Fruit fly (Drosophila melanogaster): ENCODE results near the gene raskol.

raskol gene

DNA sequence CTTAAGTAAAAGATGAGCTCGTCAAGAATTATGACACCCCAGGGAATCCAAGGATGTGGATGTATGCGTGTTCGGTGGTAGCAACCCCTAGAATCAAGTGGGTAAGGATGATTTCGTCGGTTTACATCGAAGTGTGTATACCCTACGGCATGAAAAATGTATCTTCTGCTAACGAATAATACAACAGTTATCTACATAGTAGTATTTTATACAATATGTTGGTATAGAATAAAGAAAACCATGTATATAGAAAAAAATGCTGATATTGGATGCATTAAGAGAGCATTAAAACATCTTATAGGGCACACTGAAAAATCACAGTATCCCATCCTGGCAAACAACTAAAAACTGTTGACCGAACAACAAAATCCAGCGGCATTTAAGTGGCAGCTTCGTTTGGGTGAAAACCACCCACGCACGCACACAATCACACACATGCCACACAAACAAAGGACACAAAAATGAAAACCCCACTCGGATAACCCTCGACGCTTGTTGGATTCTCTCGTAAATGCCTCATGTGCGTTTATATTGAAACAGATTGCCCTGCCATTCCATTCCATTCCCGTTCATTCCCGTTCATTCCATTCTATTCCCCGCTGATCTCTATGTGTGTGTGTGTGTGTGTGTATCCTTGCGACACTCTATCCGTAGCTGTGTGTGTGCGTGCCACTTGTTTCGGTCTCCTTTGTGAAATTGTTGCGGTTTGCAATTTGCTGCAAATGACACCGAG lies 89.3 kb downstream of the raskol start (continued):
- TF ChIP-seq CG18599 (GFP tag; optimal IDR thresholded peaks at IDR 0.05): peak; percentile 32
- TF ChIP-seq trem (tag; optimal IDR thresholded peaks at IDR 0.05): peak; percentile 4
- TF ChIP-seq sna (GFP tag; IDR thresholded peaks at IDR 0.05; ENCODE audit: partially characterized antibody): no peak
- TF ChIP-seq Med (GFP tag): peak; percentile 42
- TF ChIP-seq Gsc (GFP tag; IDR thresholded peaks at IDR 0.05): no peak
- TF ChIP-seq CG12155 (GFP tag; optimal IDR thresholded peaks at IDR 0.05): no peak
- peak; percentile 74 for TF ChIP-seq sens (GFP tag)
- no peak for TF ChIP-seq CG1024 (GFP tag; IDR thresholded peaks at IDR 0.05)
- TF ChIP-seq onecut (GFP tag; IDR thresholded peaks at IDR 0.05): 0 out of 2 replicates have a peak, but pooled peaks have one; percentile 10
- TF ChIP-seq tap (tag; optimal IDR thresholded peaks at IDR 0.05): peak; percentile 15
- TF ChIP-seq D (optimal IDR thresholded peaks at IDR 0.05): no peak
- TF ChIP-seq D (GFP tag; optimal IDR thresholded peaks at IDR 0.05): peak; percentile 55
- no peak for TF ChIP-seq CG2199 (GFP tag; IDR thresholded peaks at IDR 0.05)
- no peak for TF ChIP-seq CG14965 (GFP tag; optimal IDR thresholded peaks at IDR 0.05; ENCODE audit: borderline replicate concordance)
- peak; percentile 67 for TF ChIP-seq pros (GFP tag; optimal IDR thresholded peaks at IDR 0.05)
- TF ChIP-seq CG8089 (GFP tag; optimal IDR thresholded peaks at IDR 0.05): no peak
- TF ChIP-seq gsb-n (tag; optimal IDR thresholded peaks at IDR 0.05): peak; percentile 19
- TF ChIP-seq CG9932 (GFP tag; IDR thresholded peaks at IDR 0.05): no peak
- peak; percentile 22; the same call in 1 of the 3 replicates for TF ChIP-seq tgo (GFP tag; IDR thresholded peaks at IDR 0.05)
- TF ChIP-seq kay (GFP tag; optimal IDR thresholded peaks at IDR 0.05): no peak
- TF ChIP-seq grau (tag; optimal IDR thresholded peaks at IDR 0.05): peak; percentile 52
- TF ChIP-seq CG14860 (GFP tag; IDR thresholded peaks at IDR 0.05; ENCODE audit: partially characterized antibody): no peak
- TF ChIP-seq row (GFP tag; IDR thresholded peaks at IDR 0.05): peak; percentile 71
- TF ChIP-seq lmd (GFP tag; IDR thresholded peaks at IDR 0.05): peak; percentile 26; the same call in 1 of the 2 replicates
- TF ChIP-seq CG32767 (GFP tag; IDR thresholded peaks at IDR 0.05): 0 out of 2 replicates have a peak, but pooled peaks have one; percentile 16
- no peak for TF ChIP-seq NfI (GFP tag; optimal IDR thresholded peaks at IDR 0.05)
- no peak for TF ChIP-seq dpn (GFP tag; optimal IDR thresholded peaks at IDR 0.05)
- peak in 1 of 2 experiments; percentile 39 for TF ChIP-seq chif (GFP tag; optimal IDR thresholded peaks at IDR 0.05)
- TF ChIP-seq Lim3 (GFP tag; IDR thresholded peaks at IDR 0.05): no peak
- peak in 1 of 2 experiments; percentile 4 for TF ChIP-seq Pdp1 (GFP tag; optimal IDR thresholded peaks at IDR 0.05)
- 0 out of 3 replicates have a peak, but pooled peaks have one; percentile 7 for TF ChIP-seq zfh1 (GFP tag; IDR thresholded peaks at IDR 0.05)
- TF ChIP-seq CG4820 (GFP tag; optimal IDR thresholded peaks at IDR 0.05): peak; percentile 2
- peak; percentile 66 for TF ChIP-seq CG18262 (tag; optimal IDR thresholded peaks at IDR 0.05)
- peak; percentile 50 for TF ChIP-seq CG31441 (GFP tag; IDR thresholded peaks at IDR 0.05)
- peak; percentile 27 for TF ChIP-seq az2 (GFP tag; optimal IDR thresholded peaks at IDR 0.05)
- TF ChIP-seq CG4424 (GFP tag; optimal IDR thresholded peaks at IDR 0.05): peak; percentile 26
- TF ChIP-seq CG34376 (GFP tag; optimal IDR thresholded peaks at IDR 0.05): no peak
- no peak for TF ChIP-seq NK7.1 (GFP tag; optimal IDR thresholded peaks at IDR 0.05)
- no peak for TF ChIP-seq ttk (GFP tag; IDR thresholded peaks at IDR 0.05)
- no peak for TF ChIP-seq CG17359 (tag; optimal IDR thresholded peaks at IDR 0.05)
- TF ChIP-seq unpg (GFP tag; optimal IDR thresholded peaks at IDR 0.05): peak; percentile 44
- TF ChIP-seq tll (GFP tag; optimal IDR thresholded peaks at IDR 0.05): no peak
- no peak for TF ChIP-seq Drgx (GFP tag; IDR thresholded peaks at IDR 0.05)
- TF ChIP-seq sisA (GFP tag; IDR thresholded peaks at IDR 0.05): 0 out of 2 replicates have a peak, but pooled peaks have one; percentile 26
- TF ChIP-seq CG13123 (GFP tag; optimal IDR thresholded peaks at IDR 0.05): no peak
- peak; percentile 8 for TF ChIP-seq Chrac-16 (GFP tag; optimal IDR thresholded peaks at IDR 0.05)
- TF ChIP-seq sd (tag; optimal IDR thresholded peaks at IDR 0.05): no peak
- 0 out of 2 replicates have a peak, but pooled peaks have one; percentile 20 for TF ChIP-seq esg (GFP tag; conservative IDR thresholded peaks at IDR 0.05)
- TF ChIP-seq pho (GFP tag; optimal IDR thresholded peaks at IDR 0.05): no peak
- no peak for TF ChIP-seq CG11398 (GFP tag; optimal IDR thresholded peaks at IDR 0.05)
